Worm (Caenorhabditis elegans) whole organism, L2 larva: ENCODE results near the gene gst-32.
"Not testable (repeated sequence)": the region's sequence is repeated elsewhere in the genome, so short reads cannot be mapped to it uniquely, and the experiment has no call there.

Experiments used
- R02D3.7 ChIP-seq: fragments of 150-350 bp; optimal IDR thresholded peaks from 2 replicates; lab custom pipeline; 2014; ENCODE audit warnings: missing biosample characterization, missing genetic modification characterization
- Y55F3AM.14 ChIP-seq: fragments of 200-800 bp; sonication (Bioruptor generic); optimal IDR thresholded peaks from 2 replicates; lab custom pipeline; 2018; ENCODE audit warnings: mild to moderate bottlenecking, missing genetic modification characterization, missing compliant biosample characterization
- alr-1 ChIP-seq: fragments of 150-350 bp; optimal IDR thresholded peaks from 2 replicates; lab custom pipeline; 2014; ENCODE audit warnings: missing biosample characterization, missing genetic modification characterization
- blmp-1 ChIP-seq: sonication (generic microtip); optimal IDR thresholded peaks from 2 replicates; lab custom pipeline; 2017; ENCODE audit warnings: missing genetic modification characterization, mild to moderate bottlenecking, missing compliant biosample characterization, antibody characterized with exemption, moderate library complexity; ENCODE audit not compliant: insufficient read depth
- ceh-16 ChIP-seq: fragments of 150-350 bp; optimal IDR thresholded peaks from 2 replicates; lab custom pipeline; 2014; ENCODE audit warnings: missing biosample characterization, missing genetic modification characterization
- ceh-82 ChIP-seq: fragments of 150-350 bp; optimal IDR thresholded peaks from 2 replicates; lab custom pipeline; 2014; ENCODE audit warnings: missing biosample characterization, missing genetic modification characterization
- crh-2 ChIP-seq: sonication (generic microtip); optimal IDR thresholded peaks from 2 replicates; lab custom pipeline; 2017; ENCODE audit warnings: missing biosample characterization, missing genetic modification characterization
- dmd-4 ChIP-seq: sonication (generic microtip); optimal IDR thresholded peaks from 2 replicates; lab custom pipeline; 2017; ENCODE audit warnings: missing biosample characterization, missing genetic modification characterization
- elt-1 ChIP-seq: fragments of 150-350 bp; optimal IDR thresholded peaks from 2 replicates; lab custom pipeline; 2014; ENCODE audit warnings: missing biosample characterization, missing genetic modification characterization
- elt-3 ChIP-seq: sonication (generic microtip); optimal IDR thresholded peaks from 2 replicates; lab custom pipeline; 2017; ENCODE audit warnings: missing biosample characterization, missing genetic modification characterization
- fos-1 ChIP-seq: fragments of 150-350 bp; optimal IDR thresholded peaks from 2 replicates; lab custom pipeline; 2014; ENCODE audit warnings: missing biosample characterization, missing genetic modification characterization
- lin-11 ChIP-seq: fragments of 150-350 bp; sonication (generic microtip); optimal IDR thresholded peaks from 2 replicates; lab custom pipeline; 2014; ENCODE audit warnings: missing biosample characterization, missing genetic modification characterization, inconsistent platforms, mixed read lengths
- lin-13 ChIP-seq: fragments of 150-350 bp; optimal IDR thresholded peaks from 2 replicates; lab custom pipeline; 2014; ENCODE audit warnings: missing biosample characterization, missing genetic modification reagents, missing genetic modification characterization
- lin-39 ChIP-seq: fragments of 150-350 bp; optimal IDR thresholded peaks from 2 replicates; lab custom pipeline; 2014; ENCODE audit warnings: missing biosample characterization, missing genetic modification reagents, missing genetic modification characterization
- mab-5 ChIP-seq: fragments of 150-350 bp; optimal IDR thresholded peaks from 2 replicates; lab custom pipeline; 2014; ENCODE audit warnings: missing biosample characterization, missing genetic modification characterization
- mdl-1 ChIP-seq, 2 experiments: fragments of 150-350 bp in 1 of 2; sonication (generic microtip) in 1 of 2; optimal IDR thresholded peaks; 2 replicates each; lab custom pipeline; 2017; ENCODE audit warnings: missing biosample characterization in 2 of 2, missing genetic modification characterization in 2 of 2
- nhr-10 ChIP-seq: sonication (generic microtip); optimal IDR thresholded peaks from 2 replicates; lab custom pipeline; 2017; ENCODE audit warnings: missing biosample characterization, missing genetic modification characterization
- nhr-12 ChIP-seq: fragments of 150-350 bp; optimal IDR thresholded peaks from 2 replicates; lab custom pipeline; 2014; ENCODE audit warnings: missing biosample characterization, missing genetic modification characterization
- nhr-129 ChIP-seq: fragments of 150-350 bp; optimal IDR thresholded peaks from 2 replicates; lab custom pipeline; 2014; ENCODE audit warnings: missing biosample characterization, missing genetic modification characterization
- nhr-21 ChIP-seq: fragments of 150-350 bp; optimal IDR thresholded peaks from 2 replicates; lab custom pipeline; 2014; ENCODE audit warnings: missing biosample characterization, missing genetic modification characterization
- nhr-23 ChIP-seq: fragments of 150-350 bp; optimal IDR thresholded peaks from 2 replicates; lab custom pipeline; 2014; ENCODE audit warnings: missing biosample characterization, missing genetic modification reagents, missing genetic modification characterization
- nhr-25 ChIP-seq: fragments of 150-350 bp; sonication (generic microtip); optimal IDR thresholded peaks from 3 replicates; lab custom pipeline; 2014; ENCODE audit warnings: missing biosample characterization, missing genetic modification characterization
- nhr-6 ChIP-seq: fragments of 150-350 bp; optimal IDR thresholded peaks from 2 replicates; lab custom pipeline; 2014; ENCODE audit warnings: missing biosample characterization, missing genetic modification characterization
- nhr-77 ChIP-seq: fragments of 150-350 bp; optimal IDR thresholded peaks from 2 replicates; lab custom pipeline; 2014; ENCODE audit warnings: missing biosample characterization, missing genetic modification characterization
- skn-1 ChIP-seq: sonication (generic microtip); optimal IDR thresholded peaks from 2 replicates; lab custom pipeline; 2017; ENCODE audit warnings: missing biosample characterization, missing genetic modification characterization
- sma-3 ChIP-seq: sonication (generic microtip); optimal IDR thresholded peaks from 2 replicates; lab custom pipeline; 2016; ENCODE audit warnings: missing genetic modification reagents, missing genetic modification characterization, missing compliant biosample characterization
- sma-9 ChIP-seq, 2 experiments: fragments of 150-350 bp in 1 of 2; sonication (generic microtip) in 1 of 2; optimal IDR thresholded peaks; 2 replicates each; lab custom pipeline; 2014 to 2016; ENCODE audit warnings: missing genetic modification characterization in 2 of 2, mild to moderate bottlenecking in 1 of 2, missing biosample characterization in 1 of 2, missing compliant biosample characterization in 1 of 2, missing genetic modification reagents in 1 of 2, moderate library complexity in 1 of 2
- snpc-4 ChIP-seq: fragments of 150-350 bp; optimal IDR thresholded peaks from 2 replicates; lab custom pipeline; 2014; ENCODE audit warnings: missing biosample characterization, missing genetic modification characterization
- unc-39 ChIP-seq: fragments of 150-350 bp; optimal IDR thresholded peaks from 2 replicates; lab custom pipeline; 2014; ENCODE audit warnings: missing biosample characterization, missing genetic modification characterization
- unc-55 ChIP-seq: fragments of 150-350 bp; sonication (generic microtip); optimal IDR thresholded peaks from 3 replicates; lab custom pipeline; 2014; ENCODE audit warnings: missing biosample characterization, missing genetic modification reagents, missing genetic modification characterization
- zag-1 ChIP-seq: fragments of 150-350 bp; optimal IDR thresholded peaks from 2 replicates; lab custom pipeline; 2014; ENCODE audit warnings: missing biosample characterization, missing genetic modification characterization
- ztf-1 ChIP-seq: fragments of 200-800 bp; sonication (Bioruptor generic); conservative IDR thresholded peaks from 2 replicates; pipeline ENCODE4 v1.3.6; 2022; ENCODE audit warnings: missing genetic modification characterization, missing compliant biosample characterization
- ztf-11 ChIP-seq: sonication (generic microtip); optimal IDR thresholded peaks from 2 replicates; lab custom pipeline; 2017; ENCODE audit warnings: missing biosample characterization, missing genetic modification characterization

The gst-32 gene

DNA sequence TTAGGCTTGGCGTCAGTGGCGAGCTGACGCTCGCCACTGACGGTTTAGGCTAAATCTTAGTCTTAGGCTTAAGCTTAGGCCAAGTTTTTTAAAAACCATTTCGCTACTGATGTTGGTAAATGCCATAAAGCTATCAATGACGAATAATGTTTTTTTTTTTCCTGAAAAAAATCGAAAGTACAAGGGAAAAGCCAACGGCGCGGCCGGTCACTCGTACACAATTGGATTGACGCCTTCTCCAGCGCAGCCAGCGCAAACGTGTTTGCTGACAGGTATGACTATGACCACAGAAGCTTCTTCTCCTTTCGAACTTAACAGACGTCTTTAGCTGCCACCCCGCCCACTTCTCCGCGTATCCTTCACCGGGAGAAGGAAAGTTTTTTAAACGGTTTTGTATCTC is 32.8 kb downstream of the gst-32 start, which contains the start of gene Y53F4B.27:
Gene Y53F4B.27, plus strand, starts transcription at position 301 of the 400 bp plus-strand sequence.
- TF ChIP-seq Y55F3AM.14 (GFP tag; lab: Kevin White, UChicago) = no peak
- no peak for TF ChIP-seq alr-1
- TF ChIP-seq zag-1 (tag; lab: Kevin White, UChicago) = no peak
- no peak for TF ChIP-seq nhr-21 (tag; lab: Kevin White, UChicago)
- no peak for TF ChIP-seq lin-39 (tag; lab: Kevin White, UChicago)
- TF ChIP-seq R02D3.7 (tag; lab: Kevin White, UChicago) = no peak
- TF ChIP-seq lin-13 (GFP tag; lab: Kevin White, UChicago) = no peak
- no peak for TF ChIP-seq dmd-4 (tag; lab: Kevin White, UChicago)
- TF ChIP-seq nhr-77 (tag; lab: Kevin White, UChicago) = no peak

DNA sequence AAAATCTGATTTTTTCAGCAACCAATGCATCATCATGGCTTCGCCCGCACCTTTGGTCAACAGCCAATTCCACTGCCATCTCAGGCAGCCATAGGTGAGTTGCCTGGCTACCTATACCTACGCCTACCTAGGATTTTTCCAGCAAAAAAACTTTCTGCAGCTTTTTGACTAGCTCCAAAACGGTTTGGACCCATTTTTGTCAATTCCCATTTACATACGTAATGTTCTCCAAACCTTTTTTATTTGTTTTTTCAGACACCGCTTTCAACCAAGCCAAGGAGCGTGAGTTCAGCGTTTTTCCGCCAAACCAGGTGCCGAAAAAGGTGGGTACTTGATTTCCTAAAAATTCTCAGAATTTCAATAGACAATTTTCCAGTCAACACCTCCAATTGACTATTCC is 34.7 kb downstream of the gst-32 start:
- TF ChIP-seq snpc-4 (no peak), nhr-129 (tag; lab: Kevin White, UChicago) (no peak), zag-1 (tag; lab: Kevin White, UChicago) (no peak), nhr-25 (tag; lab: Kevin White, UChicago) (no peak), skn-1 (no peak), lin-11 (tag; lab: Kevin White, UChicago) (no peak), elt-3 (tag; lab: Kevin White, UChicago) (no peak), nhr-12 (tag; lab: Kevin White, UChicago) (no peak), mdl-1 (tag; optimal IDR thresholded peaks at IDR 0.05; lab: Kevin White, UChicago) (no peak), dmd-4 (tag; lab: Kevin White, UChicago) (no peak), fos-1 (no peak), nhr-6 (no peak), nhr-21 (tag; lab: Kevin White, UChicago) (no peak), unc-55 (GFP tag; lab: Kevin White, UChicago) (no peak)

DNA sequence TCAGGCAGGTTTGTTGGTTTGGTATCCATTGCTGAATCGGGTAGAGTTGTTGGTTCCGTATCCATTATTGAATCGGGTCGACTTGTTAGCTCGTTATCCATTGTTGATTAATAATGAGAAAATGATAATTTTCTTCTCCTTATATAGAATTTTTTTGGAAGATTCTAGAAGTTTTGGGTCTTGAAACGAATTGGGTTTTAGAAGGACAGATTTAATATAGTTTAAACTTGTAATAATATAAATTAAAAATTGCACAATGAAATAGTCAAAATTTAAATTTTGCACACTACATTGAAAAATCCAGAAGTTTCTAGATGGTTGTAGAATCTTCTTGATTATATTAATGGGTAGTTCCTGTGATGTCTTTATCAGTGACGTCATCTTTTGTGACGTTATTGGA is 37.5 kb downstream of the gst-32 start, which contains the start of gene Y53F4B.26:
Gene Y53F4B.26, minus strand, starts transcription at position 101 of the 400 bp plus-strand sequence.
- not testable (repeated sequence) for TF ChIP-seq nhr-12 (tag; lab: Kevin White, UChicago); sma-9 (GFP tag; optimal IDR thresholded peaks at IDR 0.05; lab: Kevin White, UChicago); sma-9 (tag; optimal IDR thresholded peaks at IDR 0.05; lab: Kevin White, UChicago); dmd-4 (tag; lab: Kevin White, UChicago)

DNA sequence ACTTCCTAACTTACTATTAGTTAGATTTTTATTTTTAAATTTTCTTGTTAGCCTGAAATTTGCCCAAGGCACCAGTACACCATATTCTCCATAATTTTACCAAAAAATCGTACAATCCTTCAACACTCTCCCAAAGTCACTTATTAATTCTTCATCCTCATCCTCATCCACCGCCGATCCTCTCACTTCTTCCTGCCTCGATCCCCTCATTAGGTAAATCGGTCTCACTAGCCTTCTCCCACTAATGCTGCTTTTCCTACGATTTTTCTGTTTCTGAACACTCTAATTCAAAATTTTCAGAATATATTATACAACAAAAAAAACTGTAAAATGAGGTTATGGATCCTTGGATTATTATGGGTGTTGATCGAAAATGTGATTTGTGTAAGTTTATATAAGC is 42.5 kb downstream of the gst-32 start, which contains the start of gene Y53F4B.25:
Gene Y53F4B.25, plus strand, starts transcription at position 301 of the 400 bp plus-strand sequence.
- TF ChIP-seq lin-13 (GFP tag; lab: Kevin White, UChicago) (no peak), zag-1 (tag; lab: Kevin White, UChicago) (no peak), elt-1 (no peak), unc-39 (tag; lab: Kevin White, UChicago) (no peak), mdl-1 (tag; optimal IDR thresholded peaks at IDR 0.05; lab: Kevin White, UChicago) (no peak), unc-55 (GFP tag; lab: Kevin White, UChicago) (no peak), snpc-4 (no peak), crh-2 (tag; lab: Kevin White, UChicago) (no peak), nhr-25 (tag; lab: Kevin White, UChicago) (no peak), sma-3 (GFP tag; lab: Kevin White, UChicago) (no peak), lin-39 (tag; lab: Kevin White, UChicago) (no peak), nhr-23 (tag; lab: Kevin White, UChicago) (no peak), nhr-10 (tag; lab: Kevin White, UChicago) (no peak)

DNA sequence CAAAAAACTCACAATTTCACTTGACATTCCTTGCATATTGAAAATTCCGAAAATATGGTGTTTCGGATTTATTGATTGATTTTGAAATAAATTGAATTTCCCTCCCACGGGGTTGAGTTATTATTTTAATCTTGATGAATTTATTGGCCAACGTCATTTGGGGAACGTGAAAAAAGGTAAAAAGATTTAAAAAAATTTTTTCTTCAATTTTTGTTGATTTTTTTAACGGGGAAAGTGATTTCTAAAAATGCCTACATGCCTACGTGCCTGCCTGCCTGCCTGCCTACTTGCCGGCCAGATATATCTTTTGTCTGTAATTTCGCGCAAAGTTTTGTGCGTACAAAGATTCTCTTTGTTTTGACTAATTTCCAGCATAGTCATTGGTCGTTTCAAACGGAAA is 44.1 kb downstream of the gst-32 start, which contains the start of gene Y53F4B.24:
Gene Y53F4B.24, minus strand, starts transcription at position 101 of the 400 bp plus-strand sequence.
- TF ChIP-seq ztf-1 (GFP tag; lab: Robert Waterston, UW) (no peak), nhr-21 (tag; lab: Kevin White, UChicago) (no peak), Y55F3AM.14 (GFP tag; lab: Kevin White, UChicago) (no peak), unc-39 (tag; lab: Kevin White, UChicago) (no peak), ceh-16 (tag; lab: Kevin White, UChicago) (no peak), unc-55 (GFP tag; lab: Kevin White, UChicago) (no peak), ceh-82 (tag; lab: Kevin White, UChicago) (no peak), mab-5 (tag; lab: Kevin White, UChicago) (no peak), blmp-1 (tag; lab: Kevin White, UChicago) (no peak), ztf-11 (tag; lab: Kevin White, UChicago) (no peak), skn-1 (no peak), nhr-129 (tag; lab: Kevin White, UChicago) (no peak), elt-1 (no peak), nhr-23 (tag; lab: Kevin White, UChicago) (no peak), crh-2 (tag; lab: Kevin White, UChicago) (no peak), nhr-6 (no peak), R02D3.7 (tag; lab: Kevin White, UChicago) (no peak), sma-3 (GFP tag; lab: Kevin White, UChicago) (no peak)
